Worm (Caenorhabditis elegans): ENCODE results near the gene nfyc-1.

- TF ChIP-seq tab-1 (GFP tag; IDR thresholded peaks at IDR 0.05), result no peak
- TF ChIP-seq ref-1 (GFP tag; conservative IDR thresholded peaks at IDR 0.05), result no peak
- TF ChIP-seq ztf-29 (GFP tag; IDR thresholded peaks at IDR 0.05), result no peak
- TF ChIP-seq ztf-23 (GFP tag; IDR thresholded peaks at IDR 0.05), result no peak
- TF ChIP-seq med-1 (GFP tag; optimal IDR thresholded peaks at IDR 0.05; ENCODE audit: insufficient read depth), result no peak
- TF ChIP-seq flt-1 (GFP tag; IDR thresholded peaks at IDR 0.05), result no peak
- no peak for TF ChIP-seq klf-2 (GFP tag; conservative IDR thresholded peaks at IDR 0.05)
- no peak for TF ChIP-seq T22C8.4 (GFP tag; IDR thresholded peaks at IDR 0.05)
- TF ChIP-seq cog-1 (tag; optimal IDR thresholded peaks at IDR 0.05), result no peak
Measured at ce11 chrII:39437-39836, 4.3 kb upstream of the nfyc-1 start, which contains the start of gene spp-24.

Data from whole organism, midembryonic.